Worm (Caenorhabditis elegans): ENCODE data around the gene F25F2.1.
A peak's percentile ranks its signal among the peaks of the same experiment; 100 is the strongest.

F25F2.1 gene

ce11 chrIII:4551963-4552362 is 43.3 kb downstream of the F25F2.1 start:
- peak; percentile 32 for TF ChIP-seq him-1 (tag; optimal IDR thresholded peaks at IDR 0.05)
- no peak for TF ChIP-seq dao-5 (tag; optimal IDR thresholded peaks at IDR 0.05)
- TF ChIP-seq W03F9.2 (tag; optimal IDR thresholded peaks at IDR 0.05) = peak; percentile 20

DNA sequence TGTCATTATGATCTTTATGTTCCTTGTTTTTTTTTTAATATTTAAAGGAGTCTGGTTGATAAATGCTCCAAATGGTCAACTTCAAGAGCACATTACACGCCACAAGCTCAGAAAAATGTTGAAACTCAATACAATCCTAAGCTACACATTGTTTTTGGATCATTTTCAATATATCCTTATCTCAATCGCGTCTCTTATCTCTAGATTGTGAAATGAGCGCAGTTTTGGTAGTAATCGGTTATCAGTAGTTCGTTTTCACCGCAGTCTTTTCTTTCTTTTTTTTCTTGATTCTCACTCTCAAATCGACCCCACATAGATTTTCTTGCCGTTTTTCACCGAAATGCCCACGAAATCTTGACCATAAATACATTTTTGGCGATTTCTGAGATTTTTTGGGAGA is 44.2 kb downstream of the F25F2.1 start:
- TF ChIP-seq him-1 (tag; optimal IDR thresholded peaks at IDR 0.05) (no peak), W03F9.2 (tag; optimal IDR thresholded peaks at IDR 0.05) (no peak), dao-5 (tag; optimal IDR thresholded peaks at IDR 0.05) (no peak)

DNA sequence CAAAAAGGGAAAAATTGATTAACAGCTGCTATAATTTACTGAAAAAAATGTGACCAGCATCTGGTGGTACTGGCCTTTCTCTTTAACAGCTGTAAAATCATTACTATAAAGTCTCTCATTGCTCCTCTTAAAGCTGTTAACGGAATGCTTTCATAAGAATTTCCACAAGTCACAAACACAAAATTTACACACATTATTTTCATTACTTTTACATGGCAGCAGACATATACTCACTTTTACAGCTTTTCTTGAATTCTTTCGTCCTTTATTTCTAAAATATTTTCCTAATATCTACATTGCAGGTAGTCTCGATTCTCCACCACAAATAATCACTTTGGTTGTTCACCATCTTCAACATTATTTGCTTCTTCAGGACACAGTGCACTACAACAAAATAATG is 44.7 kb downstream of the F25F2.1 start, which contains the start of gene imph-1:
Gene imph-1, plus strand, starts transcription at position 301 of the 400 bp plus-strand sequence.
- TF ChIP-seq dao-5 (tag; optimal IDR thresholded peaks at IDR 0.05) (no peak), him-1 (tag; optimal IDR thresholded peaks at IDR 0.05) (no peak), W03F9.2 (tag; optimal IDR thresholded peaks at IDR 0.05) (no peak)

ce11 chrIII:4555345-4555744 is 46.7 kb downstream of the F25F2.1 start:
- TF ChIP-seq him-1 (tag; optimal IDR thresholded peaks at IDR 0.05) = no peak
- TF ChIP-seq W03F9.2 (tag; optimal IDR thresholded peaks at IDR 0.05) = no peak
- no peak for TF ChIP-seq dao-5 (tag; optimal IDR thresholded peaks at IDR 0.05)

ce11 chrIII:4560393-4560890 is 51.8 kb downstream of the F25F2.1 start:
- no peak for TF ChIP-seq dao-5 (tag; optimal IDR thresholded peaks at IDR 0.05)
- peak; percentile 34 for TF ChIP-seq W03F9.2 (tag; optimal IDR thresholded peaks at IDR 0.05)
- TF ChIP-seq him-1 (tag; optimal IDR thresholded peaks at IDR 0.05) = peak; percentile 7

ce11 chrIII:4561286-4561685 is 52.6 kb downstream of the F25F2.1 start:
- TF ChIP-seq W03F9.2 (tag; optimal IDR thresholded peaks at IDR 0.05) = no peak
- no peak for TF ChIP-seq him-1 (tag; optimal IDR thresholded peaks at IDR 0.05)
- no peak for TF ChIP-seq dao-5 (tag; optimal IDR thresholded peaks at IDR 0.05)

All from whole organism, L4/young adult.